Fruit fly (Drosophila melanogaster): Measurements from ENCODE around the gene CG4045.
A peak's percentile ranks its signal among the peaks of the same experiment; 100 is the strongest.

CG4045 gene

DNA sequence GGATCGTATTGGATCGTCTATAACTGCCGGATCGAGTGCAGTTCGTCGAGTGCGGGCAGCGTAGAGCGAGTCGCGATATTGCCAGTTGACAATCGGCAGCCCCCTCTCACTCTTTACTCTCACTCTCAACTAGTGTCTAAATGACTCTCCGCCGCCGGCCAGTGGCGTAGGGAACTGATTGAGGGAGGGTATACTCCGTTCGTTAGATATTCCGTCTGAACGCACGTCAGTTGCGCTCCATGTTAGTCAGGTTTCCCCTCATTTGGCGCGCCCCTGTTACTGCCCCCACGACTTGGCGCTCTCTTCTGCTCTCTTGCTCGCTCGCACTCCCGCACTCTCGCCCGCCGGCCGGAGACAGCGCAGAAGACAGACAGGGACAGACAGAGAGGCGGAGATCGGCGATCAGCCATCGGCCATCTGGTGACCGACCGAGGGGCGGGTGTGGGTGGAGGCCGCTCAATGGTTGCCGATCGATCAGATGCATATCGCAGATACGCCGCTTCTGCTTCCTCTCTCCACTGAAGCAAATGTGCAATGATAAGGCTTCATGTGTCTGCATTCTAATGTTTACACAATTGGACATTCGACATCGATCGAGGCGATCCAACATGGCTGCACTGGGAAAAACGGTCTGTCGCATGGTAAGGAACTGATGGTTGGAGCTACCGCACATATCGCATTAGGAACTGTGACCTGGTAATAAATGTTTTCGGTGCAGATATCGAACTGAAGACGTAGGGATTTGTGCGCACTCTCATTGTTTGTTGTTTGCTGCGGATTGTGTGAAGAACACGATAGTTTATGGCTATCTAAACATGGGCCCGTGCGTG, 25.4 kb downstream of the CG4045 start, which contains the start of gene moody (continued):
- TF ChIP-seq CG1621 (tag; optimal IDR thresholded peaks at IDR 0.05) (peak; percentile 91), fkh (GFP tag; optimal IDR thresholded peaks at IDR 0.05) (peak; percentile 84), CG3032 (tag; optimal IDR thresholded peaks at IDR 0.05) (peak; percentile 87), Smox (GFP tag; optimal IDR thresholded peaks at IDR 0.05) (peak; percentile 92), CG10631 (GFP tag; optimal IDR thresholded peaks at IDR 0.05) (peak; percentile 84), ss (GFP tag; optimal IDR thresholded peaks at IDR 0.05) (peak; percentile 88 to 92), acj6 (GFP tag; optimal IDR thresholded peaks at IDR 0.05) (peak; percentile 90), Eip78C (GFP tag) (peak; percentile 97), dsx (GFP tag; optimal IDR thresholded peaks at IDR 0.05; ENCODE audit: poor library complexity, severe bottlenecking) (peak; percentile 82), esn (GFP tag; optimal IDR thresholded peaks at IDR 0.05) (peak; percentile 93), CG16779 (tag; optimal IDR thresholded peaks at IDR 0.05) (peak; percentile 95), CG10669 (GFP tag; optimal IDR thresholded peaks at IDR 0.05) (peak; percentile 90), cyc (GFP tag; optimal IDR thresholded peaks at IDR 0.05) (peak; percentile 95), CG34406 (GFP tag; optimal IDR thresholded peaks at IDR 0.05) (peak; percentile 90), fd59A (GFP tag; optimal IDR thresholded peaks at IDR 0.05) (peak; percentile 87), Sox15 (GFP tag; optimal IDR thresholded peaks at IDR 0.05) (peak; percentile 90), CG3919 (GFP tag; optimal IDR thresholded peaks at IDR 0.05) (peak; percentile 96), CG11762 (GFP tag; optimal IDR thresholded peaks at IDR 0.05; ENCODE audit: insufficient read depth) (peak; percentile 82), CG32006 (GFP tag; optimal IDR thresholded peaks at IDR 0.05) (peak; percentile 94), eg (GFP tag; IDR thresholded peaks at IDR 0.05) (peak; percentile 99), Hr38 (GFP tag; optimal IDR thresholded peaks at IDR 0.05) (peak; percentile 86), net (GFP tag; optimal IDR thresholded peaks at IDR 0.05) (peak; percentile 95), pdm3 (GFP tag; optimal IDR thresholded peaks at IDR 0.05) (peak; percentile 96), Blimp-1 (GFP tag; optimal IDR thresholded peaks at IDR 0.05) (peak; percentile 86), CG15336 (GFP tag; IDR thresholded peaks at IDR 0.05) (peak; percentile 96), CG31627 (GFP tag; optimal IDR thresholded peaks at IDR 0.05) (peak; percentile 92), Ets96B (tag; optimal IDR thresholded peaks at IDR 0.05) (peak; percentile 88), CG6163 (GFP tag; IDR thresholded peaks at IDR 0.05) (peak; percentile 99), Hr4 (GFP tag; optimal IDR thresholded peaks at IDR 0.05) (peak; percentile 95), CG11294 (GFP tag; IDR thresholded peaks at IDR 0.05) (peak; percentile 95), CG6808 (GFP tag; optimal IDR thresholded peaks at IDR 0.05) (peak; percentile 89), Gug (GFP tag; IDR thresholded peaks at IDR 0.05) (peak; percentile 95), OdsH (GFP tag; optimal IDR thresholded peaks at IDR 0.05) (peak; percentile 90), spab (GFP tag; optimal IDR thresholded peaks at IDR 0.05) (peak; percentile 82), Eip75B (GFP tag; optimal IDR thresholded peaks at IDR 0.05) (peak; percentile 93), Ets21C (GFP tag; optimal IDR thresholded peaks at IDR 0.05) (peak; percentile 89), CG6854 (GFP tag; optimal IDR thresholded peaks at IDR 0.05) (peak; percentile 80)

DNA sequence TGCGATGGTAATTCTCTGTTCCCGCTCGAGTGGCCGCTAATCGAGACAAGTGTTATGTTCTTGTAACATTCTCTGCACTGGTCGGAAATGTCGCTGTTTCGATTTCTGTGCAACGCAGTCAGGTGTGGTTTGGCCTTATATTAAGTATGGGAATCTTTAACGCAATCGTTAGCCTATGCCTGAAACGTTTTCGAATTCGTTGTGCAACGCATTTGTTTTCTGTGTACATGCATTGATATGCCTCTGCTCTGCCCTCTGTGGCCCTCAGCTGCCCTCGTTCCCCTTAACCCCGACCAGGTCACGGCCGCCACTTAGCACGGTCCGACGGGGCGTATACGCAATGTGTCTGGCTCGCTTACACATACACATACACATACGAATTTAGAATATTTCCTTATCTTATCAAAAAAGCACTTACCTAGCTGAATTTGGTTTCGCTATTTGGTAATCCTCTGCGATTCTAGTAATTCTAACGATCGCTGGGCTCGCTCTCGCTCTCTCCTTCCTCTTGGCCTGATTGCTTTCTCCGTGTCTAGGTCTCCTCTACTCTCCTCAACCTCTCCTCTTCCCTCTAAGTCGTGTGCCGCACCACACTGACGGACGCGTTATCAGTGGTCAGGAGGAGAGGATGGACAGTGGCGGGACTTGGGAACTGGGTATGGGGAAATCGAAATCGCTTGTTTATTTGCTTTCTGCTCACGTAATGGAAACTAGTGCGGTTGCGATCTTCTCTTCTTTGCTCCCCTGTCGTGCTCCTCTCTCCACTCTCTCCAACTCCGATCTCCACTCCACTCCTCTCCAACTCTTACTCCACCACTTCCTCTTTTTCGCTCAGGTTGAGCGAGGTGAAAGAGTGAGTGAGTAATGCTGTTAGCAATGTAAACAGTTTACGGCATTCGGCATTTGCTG, 26.7 kb downstream of the CG4045 start:
- TF ChIP-seq CG32006 (GFP tag; optimal IDR thresholded peaks at IDR 0.05) (no peak), vri (GFP tag; optimal IDR thresholded peaks at IDR 0.05) (peak; percentile 87), Eip78C (GFP tag) (peak; percentile 33), Hr38 (GFP tag; optimal IDR thresholded peaks at IDR 0.05) (no peak), fkh (GFP tag; optimal IDR thresholded peaks at IDR 0.05) (peak; percentile 51), CG6792 (GFP tag; optimal IDR thresholded peaks at IDR 0.05) (no peak), svp (GFP tag) (peak; percentile 70), Met (GFP tag; optimal IDR thresholded peaks at IDR 0.05) (peak; percentile 31), Hr39 (GFP tag; optimal IDR thresholded peaks at IDR 0.05) (no peak), net (GFP tag; optimal IDR thresholded peaks at IDR 0.05) (no peak), dsx (GFP tag; optimal IDR thresholded peaks at IDR 0.05; ENCODE audit: poor library complexity, severe bottlenecking) (no peak), CG3919 (GFP tag; optimal IDR thresholded peaks at IDR 0.05) (no peak), CG34406 (GFP tag; optimal IDR thresholded peaks at IDR 0.05) (no peak)

Measured in whole organism, prepupa.